Worm (Caenorhabditis elegans) whole organism, L1 larva: ENCODE data around the gene F38B6.3.

Source experiments
- C04F5.9 ChIP-seq: sonication (generic microtip); optimal IDR thresholded peaks from 2 replicates; lab custom pipeline; 2016; ENCODE audit warnings: missing genetic modification characterization, missing compliant biosample characterization
- C34B4.2 ChIP-seq: sonication (generic microtip); optimal IDR thresholded peaks from 2 replicates; lab custom pipeline; 2017; ENCODE audit warnings: mild to moderate bottlenecking, missing genetic modification characterization, missing compliant biosample characterization
- aha-1 ChIP-seq: fragments of 150-350 bp; optimal IDR thresholded peaks from 2 replicates; lab custom pipeline; 2014; ENCODE audit warnings: missing biosample characterization, missing genetic modification characterization
- aly-2 ChIP-seq: fragments of 150-350 bp; optimal IDR thresholded peaks from 2 replicates; lab custom pipeline; 2014; ENCODE audit warnings: missing biosample characterization, missing genetic modification characterization
- ama-1 ChIP-seq: fragments of 150-350 bp; optimal IDR thresholded peaks from 2 replicates; lab custom pipeline; 2014
- blmp-1 ChIP-seq: fragments of 150-350 bp; optimal IDR thresholded peaks from 2 replicates; lab custom pipeline; 2014; ENCODE audit warnings: missing biosample characterization, missing genetic modification characterization
- ceh-63 ChIP-seq: fragments of 200-800 bp; sonication (Bioruptor generic); optimal IDR thresholded peaks from 2 replicates; lab custom pipeline; 2018; ENCODE audit warnings: mild to moderate bottlenecking, missing genetic modification characterization, missing compliant biosample characterization
- ceh-8 ChIP-seq: fragments of 200-800 bp; sonication (Bioruptor generic); optimal IDR thresholded peaks from 2 replicates; lab custom pipeline; 2018; ENCODE audit warnings: mild to moderate bottlenecking, missing genetic modification characterization, moderate library complexity, missing compliant biosample characterization
- ceh-82 ChIP-seq, 3 experiments: fragments of 150-350 bp in 1 of 3; sonication (generic microtip) in 2 of 3; optimal IDR thresholded peaks; 2 replicates each; lab custom pipeline; 2014 to 2017; ENCODE audit warnings: missing biosample characterization in 3 of 3, missing genetic modification characterization in 3 of 3
- ceh-90 ChIP-seq: sonication (generic microtip); optimal IDR thresholded peaks from 2 replicates; lab custom pipeline; 2016; ENCODE audit warnings: missing genetic modification characterization, missing compliant biosample characterization
- efl-3 ChIP-seq: fragments of 200-800 bp; sonication (Bioruptor generic); optimal IDR thresholded peaks from 2 replicates; lab custom pipeline; 2018; ENCODE audit warnings: mild to moderate bottlenecking, missing genetic modification characterization, missing compliant biosample characterization
- egl-13 ChIP-seq: sonication (generic microtip); optimal IDR thresholded peaks from 2 replicates; lab custom pipeline; 2016; ENCODE audit warnings: missing genotype, missing genetic modification reagents, missing genetic modification characterization, missing compliant biosample characterization
- elt-2 ChIP-seq: sonication (generic microtip); optimal IDR thresholded peaks from 2 replicates; lab custom pipeline; 2016; ENCODE audit warnings: missing genetic modification characterization, mild to moderate bottlenecking, inconsistent platforms, missing compliant biosample characterization, missing genetic modification reagents
- elt-3 ChIP-seq, 6 experiments: fragments of 150-350 bp in 1 of 6; sonication (generic microtip); optimal IDR thresholded peaks; 2 replicates each; lab custom pipeline; 2017 to 2018; ENCODE audit warnings: missing biosample characterization in 6 of 6, missing genetic modification characterization in 6 of 6, inconsistent platforms in 1 of 6
- fkh-10 ChIP-seq: sonication (generic microtip); optimal IDR thresholded peaks from 2 replicates; lab custom pipeline; 2017; ENCODE audit warnings: missing biosample characterization, missing genetic modification reagents, missing genetic modification characterization
- fkh-4 ChIP-seq: sonication (generic microtip); optimal IDR thresholded peaks from 2 replicates; lab custom pipeline; 2016; ENCODE audit warnings: missing compliant biosample characterization, missing genetic modification characterization, borderline replicate concordance
- fkh-8 ChIP-seq: sonication (generic microtip); optimal IDR thresholded peaks from 2 replicates; lab custom pipeline; 2016; ENCODE audit warnings: mild to moderate bottlenecking, missing genetic modification characterization, missing compliant biosample characterization
- fos-1 ChIP-seq: fragments of 150-350 bp; optimal IDR thresholded peaks from 2 replicates; lab custom pipeline; 2014; ENCODE audit warnings: missing biosample characterization, missing genetic modification characterization
- hlh-4 ChIP-seq: sonication (generic microtip); optimal IDR thresholded peaks from 2 replicates; lab custom pipeline; 2016; ENCODE audit warnings: mild to moderate bottlenecking, missing genetic modification characterization, missing compliant biosample characterization
- isw-1 ChIP-seq: fragments of 200-800 bp; sonication (Bioruptor generic); IDR thresholded peaks from 2 replicates; pipeline ENCODE4 v1.3.6; 2022; ENCODE audit warnings: missing genetic modification characterization, missing compliant biosample characterization
- jun-1 ChIP-seq: fragments of 150-350 bp; optimal IDR thresholded peaks from 2 replicates; lab custom pipeline; 2014; ENCODE audit warnings: missing biosample characterization, missing genetic modification reagents, missing genetic modification characterization
- lin-13 ChIP-seq: fragments of 150-350 bp; optimal IDR thresholded peaks from 2 replicates; lab custom pipeline; 2014; ENCODE audit warnings: missing biosample characterization, missing genetic modification reagents, missing genetic modification characterization
- lin-14 ChIP-seq: fragments of 200-800 bp; sonication (Bioruptor generic); optimal IDR thresholded peaks from 2 replicates; lab custom pipeline; 2018; ENCODE audit warnings: mild to moderate bottlenecking, missing genetic modification characterization, moderate library complexity, missing compliant biosample characterization
- lin-15B ChIP-seq: fragments of 150-350 bp; sonication (generic microtip); optimal IDR thresholded peaks from 3 replicates; lab custom pipeline; 2014; ENCODE audit warnings: missing biosample characterization, missing genetic modification characterization
- lin-35 ChIP-seq, 2 experiments: fragments of 150-350 bp; optimal IDR thresholded peaks; 2 replicates each; lab custom pipeline; 2014; ENCODE audit warnings: missing biosample characterization in 2 of 2, missing genetic modification characterization in 2 of 2, missing genetic modification reagents in 2 of 2
- lin-39 ChIP-seq: fragments of 150-350 bp; optimal IDR thresholded peaks from 2 replicates; lab custom pipeline; 2014; ENCODE audit warnings: missing biosample characterization, missing genetic modification reagents, missing genetic modification characterization
- mab-9 ChIP-seq: fragments of 200-800 bp; sonication (Bioruptor generic); IDR thresholded peaks from 2 replicates; pipeline ENCODE4 v1.3.6; 2022; ENCODE audit warnings: missing genetic modification reagents, missing genetic modification characterization, missing compliant biosample characterization
- mdl-1 ChIP-seq, 2 experiments: fragments of 150-350 bp; optimal IDR thresholded peaks; 2 replicates each; lab custom pipeline; 2014 to 2017; ENCODE audit warnings: missing biosample characterization in 2 of 2, missing genetic modification characterization in 2 of 2, inconsistent platforms in 1 of 2
- mef-2 ChIP-seq: fragments of 150-350 bp; optimal IDR thresholded peaks from 2 replicates; lab custom pipeline; 2014; ENCODE audit warnings: missing biosample characterization, missing genetic modification characterization
- nhr-19 ChIP-seq: fragments of 200-800 bp; sonication (Bioruptor generic); conservative IDR thresholded peaks from 2 replicates; pipeline ENCODE4 v1.3.6; 2022; ENCODE audit warnings: missing genetic modification characterization, missing compliant biosample characterization
- nhr-237 ChIP-seq: fragments of 150-350 bp; optimal IDR thresholded peaks from 2 replicates; lab custom pipeline; 2014; ENCODE audit warnings: missing biosample characterization, missing genetic modification characterization
- nhr-28 ChIP-seq: fragments of 150-350 bp; optimal IDR thresholded peaks from 2 replicates; lab custom pipeline; 2014; ENCODE audit warnings: missing biosample characterization, missing genetic modification characterization
- nhr-47 ChIP-seq: sonication (generic microtip); optimal IDR thresholded peaks from 2 replicates; lab custom pipeline; 2016; ENCODE audit warnings: mild to moderate bottlenecking, missing genetic modification characterization, moderate library complexity, missing compliant biosample characterization
- nhr-76 ChIP-seq: sonication (generic microtip); optimal IDR thresholded peaks from 2 replicates; lab custom pipeline; 2017; ENCODE audit warnings: missing biosample characterization, missing genetic modification characterization
- nhr-77 ChIP-seq: fragments of 150-350 bp; optimal IDR thresholded peaks from 2 replicates; lab custom pipeline; 2014; ENCODE audit warnings: missing biosample characterization, missing genetic modification characterization
- nhr-84 ChIP-seq: sonication (generic microtip); optimal IDR thresholded peaks from 2 replicates; lab custom pipeline; 2017; ENCODE audit warnings: missing biosample characterization, missing genetic modification characterization
- nhr-90 ChIP-seq: sonication (generic microtip); optimal IDR thresholded peaks from 2 replicates; lab custom pipeline; 2016; ENCODE audit warnings: mild to moderate bottlenecking, missing genetic modification characterization, missing compliant biosample characterization; ENCODE audit not compliant: poor library complexity
- pag-3 ChIP-seq: sonication (generic microtip); optimal IDR thresholded peaks from 2 replicates; lab custom pipeline; 2017; ENCODE audit warnings: missing genetic modification characterization, mild to moderate bottlenecking, missing compliant biosample characterization, antibody characterized with exemption, borderline replicate concordance; ENCODE audit not compliant: insufficient read depth
- pax-3 ChIP-seq: fragments of 200-800 bp; sonication (Bioruptor generic); optimal IDR thresholded peaks from 2 replicates; lab custom pipeline; 2018; ENCODE audit warnings: mild to moderate bottlenecking, missing genetic modification characterization, moderate library complexity, missing compliant biosample characterization
- rnt-1 ChIP-seq: sonication (generic microtip); optimal IDR thresholded peaks from 2 replicates; lab custom pipeline; 2016; ENCODE audit warnings: mild to moderate bottlenecking, missing genetic modification characterization, moderate library complexity, missing compliant biosample characterization
- snu-23 ChIP-seq: sonication (generic microtip); optimal IDR thresholded peaks from 2 replicates; lab custom pipeline; 2016; ENCODE audit warnings: missing genetic modification characterization, missing compliant biosample characterization
- sox-4 ChIP-seq: sonication (generic microtip); optimal IDR thresholded peaks from 2 replicates; lab custom pipeline; 2016; ENCODE audit warnings: missing genetic modification characterization, missing compliant biosample characterization
- sptf-1 ChIP-seq: fragments of 150-350 bp; optimal IDR thresholded peaks from 2 replicates; lab custom pipeline; 2014; ENCODE audit warnings: missing biosample characterization, missing genetic modification characterization
- sup-37 ChIP-seq: fragments of 200-800 bp; sonication (Bioruptor generic); optimal IDR thresholded peaks from 2 replicates; lab custom pipeline; 2018; ENCODE audit warnings: mild to moderate bottlenecking, missing genetic modification characterization, missing compliant biosample characterization
- tbx-2 ChIP-seq: sonication (generic microtip); optimal IDR thresholded peaks from 2 replicates; lab custom pipeline; 2016; ENCODE audit warnings: missing genetic modification characterization, missing compliant biosample characterization
- unc-30 ChIP-seq: sonication (generic microtip); optimal IDR thresholded peaks from 2 replicates; lab custom pipeline; 2017; ENCODE audit warnings: missing biosample characterization, missing genetic modification characterization
- unc-62 ChIP-seq: fragments of 150-350 bp; optimal IDR thresholded peaks from 2 replicates; lab custom pipeline; 2014; ENCODE audit warnings: missing biosample characterization, missing genetic modification reagents, missing genetic modification characterization
- vab-15 ChIP-seq: sonication (generic microtip); optimal IDR thresholded peaks from 2 replicates; lab custom pipeline; 2017; ENCODE audit warnings: missing genotype, mild to moderate bottlenecking, missing genetic modification characterization, missing compliant biosample characterization
- xbp-1 ChIP-seq: sonication (generic microtip); optimal IDR thresholded peaks from 2 replicates; lab custom pipeline; 2016; ENCODE audit warnings: missing genetic modification characterization, missing compliant biosample characterization
- zag-1 ChIP-seq: fragments of 150-350 bp; optimal IDR thresholded peaks from 2 replicates; lab custom pipeline; 2014; ENCODE audit warnings: missing biosample characterization, missing genetic modification characterization
- zip-4 ChIP-seq: fragments of 200-800 bp; sonication (Bioruptor generic); optimal IDR thresholded peaks from 2 replicates; lab custom pipeline; 2018; ENCODE audit warnings: mild to moderate bottlenecking, missing genetic modification characterization, moderate library complexity, missing compliant biosample characterization
- ztf-11 ChIP-seq, 2 experiments: sonication (generic microtip); optimal IDR thresholded peaks; 2 replicates each; lab custom pipeline; 2016 to 2017; ENCODE audit warnings: missing genetic modification characterization in 2 of 2, missing biosample characterization in 1 of 2, missing compliant biosample characterization in 1 of 2

Gene F38B6.3

ce11 chrX:6737329-6738008 is 44.0 kb downstream of the F38B6.3 start:
- TF ChIP-seq fkh-10 (GFP tag; lab: Kevin White, UChicago) = peak; percentile 64
- peak; percentile 56 to 75 for TF ChIP-seq lin-35 (GFP tag; optimal IDR thresholded peaks at IDR 0.05; lab: Kevin White, UChicago)
- TF ChIP-seq zag-1 (tag; lab: Kevin White, UChicago) = no peak
- peak; percentile 89 for TF ChIP-seq mef-2 (tag; lab: Kevin White, UChicago)
- peak; percentile 42 for TF ChIP-seq efl-3
- TF ChIP-seq elt-2 (tag; lab: Kevin White, UChicago) = peak; percentile 89
- no peak for TF ChIP-seq ceh-8 (GFP tag; lab: Kevin White, UChicago)
- TF ChIP-seq elt-3 (tag; optimal IDR thresholded peaks at IDR 0.05; lab: Kevin White, UChicago) = peak in 5 of 6 experiments; percentile 16 to 98 (median 63)
- peak; percentile 56 for TF ChIP-seq zip-4 (GFP tag; lab: Kevin White, UChicago)
- TF ChIP-seq nhr-84 = no peak
- TF ChIP-seq mab-9 = peak; percentile 70
- peak; percentile 82 for TF ChIP-seq nhr-77 (tag; lab: Kevin White, UChicago)
- TF ChIP-seq pax-3 = peak; percentile 85
- peak; percentile 90 for TF ChIP-seq fkh-8 (tag; lab: Kevin White, UChicago)
- TF ChIP-seq isw-1 = peak; percentile 50
- TF ChIP-seq ztf-11 (tag; optimal IDR thresholded peaks at IDR 0.05; lab: Kevin White, UChicago) = peak in 1 of 2 experiments; percentile 63
- peak; percentile 40 for TF ChIP-seq fkh-4 (tag; lab: Kevin White, UChicago)
- no peak for TF ChIP-seq ama-1 (lab: Kevin White, UChicago)
- peak in 1 of 2 experiments; percentile 98 for TF ChIP-seq mdl-1 (tag; optimal IDR thresholded peaks at IDR 0.05; lab: Kevin White, UChicago)
- TF ChIP-seq ceh-63 (GFP tag; lab: Kevin White, UChicago) = no peak
- TF ChIP-seq snu-23 (GFP tag; lab: Kevin White, UChicago) = peak; percentile 97
- peak; percentile 82 for TF ChIP-seq sup-37 (GFP tag; lab: Kevin White, UChicago)
- TF ChIP-seq lin-14 (GFP tag; lab: Kevin White, UChicago) = peak; percentile 99
- no peak for TF ChIP-seq nhr-237 (tag; lab: Kevin White, UChicago)
- TF ChIP-seq hlh-4 (tag; lab: Kevin White, UChicago) = no peak
- no peak for TF ChIP-seq lin-15B (tag; lab: Kevin White, UChicago)
- peak; percentile 50 for TF ChIP-seq lin-39 (tag; lab: Kevin White, UChicago)
- peak; percentile 94 for TF ChIP-seq nhr-47 (tag; lab: Kevin White, UChicago)
- peak; percentile 96 for TF ChIP-seq blmp-1 (tag; lab: Kevin White, UChicago)
- TF ChIP-seq rnt-1 = peak; percentile 90
- no peak for TF ChIP-seq C34B4.2 (tag; lab: Kevin White, UChicago)
- TF ChIP-seq fos-1 = peak; percentile 40
- TF ChIP-seq vab-15 (tag; lab: Kevin White, UChicago) = peak; percentile 48
- TF ChIP-seq unc-62 (GFP tag; lab: Kevin White, UChicago) = no peak
- TF ChIP-seq sox-4 (tag; lab: Kevin White, UChicago) = peak; percentile 58
- peak; percentile 81 for TF ChIP-seq egl-13 (tag; lab: Kevin White, UChicago)
- peak; percentile 23 for TF ChIP-seq C04F5.9 (tag; lab: Kevin White, UChicago)
- TF ChIP-seq tbx-2 (tag; lab: Kevin White, UChicago) = peak; percentile 98
- TF ChIP-seq nhr-19 (GFP tag; lab: Robert Waterston, UW) = peak; percentile 95
- no peak for TF ChIP-seq unc-30
- TF ChIP-seq lin-13 = peak; percentile 68
- peak; percentile 80 for TF ChIP-seq jun-1 (tag; lab: Kevin White, UChicago)
- peak in 2 of 3 experiments; percentile 45 to 54 for TF ChIP-seq ceh-82 (tag; optimal IDR thresholded peaks at IDR 0.05; lab: Kevin White, UChicago)
- TF ChIP-seq xbp-1 (tag; lab: Kevin White, UChicago) = peak; percentile 97
- no peak for TF ChIP-seq nhr-28
- TF ChIP-seq aha-1 (tag; lab: Kevin White, UChicago) = no peak
- peak; percentile 97 for TF ChIP-seq nhr-90
- no peak for TF ChIP-seq aly-2 (tag; lab: Kevin White, UChicago)
- no peak for TF ChIP-seq sptf-1
- TF ChIP-seq nhr-76 (tag; lab: Kevin White, UChicago) = peak; percentile 11
- no peak for TF ChIP-seq pag-3 (tag; lab: Kevin White, UChicago)
- no peak for TF ChIP-seq ceh-90 (tag; lab: Kevin White, UChicago)
